Worm (Caenorhabditis elegans) whole organism, L4 larva: ENCODE results near the gene srh-265.

Experiments used
- F10B5.3 ChIP-seq: sonication (generic microtip); optimal IDR thresholded peaks from 2 replicates; lab custom pipeline; 2016; ENCODE audit warnings: mild to moderate bottlenecking, missing genetic modification characterization, missing compliant biosample characterization
- F37D6.2 ChIP-seq: sonication (generic microtip); optimal IDR thresholded peaks from 2 replicates; lab custom pipeline; 2016; ENCODE audit warnings: mild to moderate bottlenecking, missing genetic modification characterization, missing compliant biosample characterization
- T26A8.4 ChIP-seq: fragments of 200-800 bp; sonication (Bioruptor generic); IDR thresholded peaks from 2 replicates; pipeline ENCODE4 v1.3.6; 2022; ENCODE audit warnings: missing genetic modification characterization, missing compliant biosample characterization
- Y105C5A.15 ChIP-seq: fragments of 200-800 bp; sonication (Bioruptor generic); IDR thresholded peaks from 2 replicates; pipeline ENCODE4 v1.3.6; 2022; ENCODE audit warnings: missing genetic modification characterization, missing compliant biosample characterization
- Y48G9A.11 ChIP-seq: fragments of 200-800 bp; sonication (Bioruptor generic); IDR thresholded peaks from 2 replicates; pipeline ENCODE4 v1.3.6; 2022; ENCODE audit warnings: missing genetic modification reagents, missing genetic modification characterization, missing compliant biosample characterization
- ZK337.2 ChIP-seq: fragments of 200-800 bp; sonication (Bioruptor generic); IDR thresholded peaks from 2 replicates; pipeline ENCODE4 v1.3.6; 2022; ENCODE audit warnings: missing genetic modification reagents, missing genetic modification characterization, missing compliant biosample characterization
- aly-2 ChIP-seq: sonication (generic microtip); optimal IDR thresholded peaks from 2 replicates; lab custom pipeline; 2018; ENCODE audit warnings: missing biosample characterization, missing genetic modification characterization
- ama-1 ChIP-seq: fragments of 150-350 bp; optimal IDR thresholded peaks from 2 replicates; lab custom pipeline; 2014; ENCODE audit warnings: inconsistent platforms, mixed read lengths
- arid-1 ChIP-seq: fragments of 200-800 bp; sonication (Bioruptor generic); conservative IDR thresholded peaks from 2 replicates; pipeline ENCODE4 v1.3.6; 2022; ENCODE audit warnings: missing genetic modification reagents, missing genetic modification characterization, missing compliant biosample characterization
- attf-4 ChIP-seq: sonication (generic microtip); optimal IDR thresholded peaks from 3 replicates; lab custom pipeline; 2017; ENCODE audit warnings: missing biosample characterization, missing genetic modification characterization
- ceh-20 ChIP-seq: fragments of 200-800 bp; sonication (Bioruptor generic); IDR thresholded peaks from 2 replicates; pipeline ENCODE4 v1.3.6; 2022; ENCODE audit warnings: missing genetic modification reagents, missing genetic modification characterization, missing compliant biosample characterization
- ceh-28 ChIP-seq: fragments of 150-350 bp; optimal IDR thresholded peaks from 2 replicates; lab custom pipeline; 2014; ENCODE audit warnings: missing biosample characterization, missing genetic modification reagents, missing genetic modification characterization
- ceh-62 ChIP-seq: sonication (generic microtip); optimal IDR thresholded peaks from 2 replicates; lab custom pipeline; 2017; ENCODE audit warnings: missing biosample characterization, missing genetic modification characterization
- ces-1 ChIP-seq: fragments of 150-350 bp; sonication (generic microtip); optimal IDR thresholded peaks from 4 replicates; lab custom pipeline; 2014; ENCODE audit warnings: missing biosample characterization, missing genetic modification reagents, missing genetic modification characterization
- daf-12 ChIP-seq: fragments of 150-350 bp; optimal IDR thresholded peaks from 2 replicates; lab custom pipeline; 2014; ENCODE audit warnings: missing biosample characterization, missing genetic modification reagents, missing genetic modification characterization
- dmd-8 ChIP-seq: fragments of 200-800 bp; sonication (Bioruptor generic); IDR thresholded peaks from 2 replicates; pipeline ENCODE4 v1.3.6; 2022; ENCODE audit warnings: missing genetic modification characterization, missing compliant biosample characterization
- dmd-9 ChIP-seq: fragments of 200-800 bp; sonication (Bioruptor generic); IDR thresholded peaks from 2 replicates; pipeline ENCODE4 v1.3.6; 2022; ENCODE audit warnings: missing genetic modification reagents, missing genetic modification characterization, missing compliant biosample characterization
- duxl-1 ChIP-seq: sonication (generic microtip); optimal IDR thresholded peaks from 2 replicates; lab custom pipeline; 2016; ENCODE audit warnings: mild to moderate bottlenecking, missing genetic modification characterization, moderate library complexity, missing compliant biosample characterization; ENCODE audit not compliant: poor library complexity
- dve-1 ChIP-seq: sonication (generic microtip); optimal IDR thresholded peaks from 2 replicates; lab custom pipeline; 2017; ENCODE audit warnings: antibody characterized with exemption, mild to moderate bottlenecking, missing genetic modification characterization, missing compliant biosample characterization; ENCODE audit not compliant: insufficient read depth
- egl-27 ChIP-seq: sonication (generic microtip); optimal IDR thresholded peaks from 3 replicates; lab custom pipeline; 2017; ENCODE audit warnings: missing biosample characterization, missing genetic modification reagents, missing genetic modification characterization
- fos-1 ChIP-seq: fragments of 150-350 bp; optimal IDR thresholded peaks from 2 replicates; lab custom pipeline; 2014; ENCODE audit warnings: missing biosample characterization, missing genetic modification characterization
- hif-1 ChIP-seq, 2 experiments: sonication (generic microtip); optimal IDR thresholded peaks; 2 replicates each; lab custom pipeline; 2016 to 2017; ENCODE audit warnings: missing compliant biosample characterization in 2 of 2, missing genetic modification characterization in 2 of 2, missing genetic modification reagents in 2 of 2, missing genotype in 2 of 2, mild to moderate bottlenecking in 1 of 2
- hlh-30 ChIP-seq: sonication (generic microtip); optimal IDR thresholded peaks from 2 replicates; lab custom pipeline; 2017; ENCODE audit warnings: antibody characterized with exemption, mild to moderate bottlenecking, missing genetic modification characterization, missing compliant biosample characterization; ENCODE audit not compliant: insufficient read depth
- hmg-1.1 ChIP-seq: fragments of 200-800 bp; sonication (Bioruptor generic); IDR thresholded peaks from 2 replicates; pipeline ENCODE4 v1.3.6; 2022; ENCODE audit warnings: missing genetic modification reagents, missing genetic modification characterization, missing compliant biosample characterization
- lir-3 ChIP-seq: sonication (generic microtip); optimal IDR thresholded peaks from 2 replicates; lab custom pipeline; 2016; ENCODE audit warnings: mild to moderate bottlenecking, missing genetic modification characterization, missing compliant biosample characterization
- madf-9 ChIP-seq: fragments of 200-800 bp; sonication (Bioruptor generic); conservative IDR thresholded peaks from 2 replicates; pipeline ENCODE4 v1.3.6; 2022; ENCODE audit warnings: missing genetic modification reagents, missing genetic modification characterization, missing compliant biosample characterization
- mdt-29 ChIP-seq: fragments of 200-800 bp; sonication (Bioruptor generic); IDR thresholded peaks from 2 replicates; pipeline ENCODE4 v1.3.6; 2022; ENCODE audit warnings: missing genetic modification reagents, missing genetic modification characterization, missing compliant biosample characterization
- mxl-2 ChIP-seq: fragments of 200-800 bp; sonication (Bioruptor generic); conservative IDR thresholded peaks from 2 replicates; pipeline ENCODE4 v1.3.6; 2022; ENCODE audit warnings: missing genetic modification reagents, missing genetic modification characterization, missing compliant biosample characterization
- mxl-3 ChIP-seq: fragments of 200-800 bp; sonication (Bioruptor generic); optimal IDR thresholded peaks from 2 replicates; lab custom pipeline; 2018; ENCODE audit warnings: mild to moderate bottlenecking, missing genetic modification characterization, missing compliant biosample characterization
- nhr-111 ChIP-seq: fragments of 200-800 bp; sonication (Bioruptor generic); optimal IDR thresholded peaks from 2 replicates; lab custom pipeline; 2018; ENCODE audit warnings: mild to moderate bottlenecking, missing genetic modification characterization, missing compliant biosample characterization
- nhr-25 ChIP-seq: sonication (generic microtip); optimal IDR thresholded peaks from 2 replicates; lab custom pipeline; 2017; ENCODE audit warnings: missing genetic modification characterization, mild to moderate bottlenecking, missing compliant biosample characterization, antibody characterized with exemption, moderate library complexity, borderline replicate concordance; ENCODE audit not compliant: insufficient read depth
- nhr-28 ChIP-seq: fragments of 150-350 bp; optimal IDR thresholded peaks from 2 replicates; lab custom pipeline; 2014; ENCODE audit warnings: missing biosample characterization, missing genetic modification characterization
- nhr-41 ChIP-seq: fragments of 200-800 bp; sonication (Bioruptor generic); IDR thresholded peaks from 2 replicates; pipeline ENCODE4 v1.3.6; 2022; ENCODE audit warnings: missing genetic modification reagents, missing genetic modification characterization, missing compliant biosample characterization
- nhr-42 ChIP-seq: fragments of 200-800 bp; sonication (Bioruptor generic); IDR thresholded peaks from 2 replicates; pipeline ENCODE4 v1.3.6; 2022; ENCODE audit warnings: missing genetic modification characterization, missing compliant biosample characterization
- nhr-77 ChIP-seq: fragments of 150-350 bp; optimal IDR thresholded peaks from 2 replicates; lab custom pipeline; 2014; ENCODE audit warnings: missing biosample characterization, missing genetic modification characterization
- pha-4 ChIP-seq, 2 experiments: fragments of 150-350 bp in 1 of 2; fragments of 200-800 bp in 1 of 2; sonication (Bioruptor generic) in 1 of 2; IDR thresholded peaks in 1 of 2; optimal IDR thresholded peaks in 1 of 2; 2 replicates each; pipeline versions ENCODE4 v1.3.6 to Lab custom; 2014 to 2022; ENCODE audit warnings: missing genetic modification characterization in 2 of 2, missing genetic modification reagents in 2 of 2, missing biosample characterization in 1 of 2, missing compliant biosample characterization in 1 of 2
- pqm-1 ChIP-seq: sonication (generic microtip); optimal IDR thresholded peaks from 2 replicates; lab custom pipeline; 2017; ENCODE audit warnings: missing biosample characterization, missing genetic modification characterization
- set-16 ChIP-seq: fragments of 200-800 bp; sonication (Bioruptor generic); IDR thresholded peaks from 2 replicates; pipeline ENCODE4 v1.3.6; 2022; ENCODE audit warnings: missing genetic modification reagents, missing genetic modification characterization, missing compliant biosample characterization
- tag-97 ChIP-seq: fragments of 200-800 bp; sonication (Bioruptor generic); IDR thresholded peaks from 2 replicates; pipeline ENCODE4 v1.3.6; 2022; ENCODE audit warnings: missing genetic modification characterization, missing compliant biosample characterization
- unc-130 ChIP-seq: sonication (generic microtip); optimal IDR thresholded peaks from 2 replicates; lab custom pipeline; 2016; ENCODE audit warnings: missing genetic modification reagents, missing genetic modification characterization, missing compliant biosample characterization
- unc-39 ChIP-seq: sonication (generic microtip); optimal IDR thresholded peaks from 2 replicates; lab custom pipeline; 2017; ENCODE audit warnings: missing biosample characterization, missing genetic modification characterization
- unc-62 ChIP-seq, 3 experiments: fragments of 150-350 bp in 1 of 3; sonication (generic microtip); optimal IDR thresholded peaks in 2 of 3; peaks in 1 of 3; 1 replicate in 1 of 3; 2 replicates in 2 of 3; lab custom pipeline; 2014 to 2017; ENCODE audit warnings: missing biosample characterization in 3 of 3, missing genetic modification characterization in 3 of 3, missing genetic modification reagents in 3 of 3, missing genotype in 1 of 3
- vab-7 ChIP-seq: fragments of 200-800 bp; sonication (Bioruptor generic); IDR thresholded peaks from 2 replicates; pipeline ENCODE4 v1.3.6; 2022; ENCODE audit warnings: missing genetic modification reagents, missing genetic modification characterization, missing compliant biosample characterization
- zip-2 ChIP-seq: fragments of 150-350 bp; optimal IDR thresholded peaks from 2 replicates; lab custom pipeline; 2014; ENCODE audit warnings: missing biosample characterization, missing genetic modification characterization

The srh-265 gene

DNA sequence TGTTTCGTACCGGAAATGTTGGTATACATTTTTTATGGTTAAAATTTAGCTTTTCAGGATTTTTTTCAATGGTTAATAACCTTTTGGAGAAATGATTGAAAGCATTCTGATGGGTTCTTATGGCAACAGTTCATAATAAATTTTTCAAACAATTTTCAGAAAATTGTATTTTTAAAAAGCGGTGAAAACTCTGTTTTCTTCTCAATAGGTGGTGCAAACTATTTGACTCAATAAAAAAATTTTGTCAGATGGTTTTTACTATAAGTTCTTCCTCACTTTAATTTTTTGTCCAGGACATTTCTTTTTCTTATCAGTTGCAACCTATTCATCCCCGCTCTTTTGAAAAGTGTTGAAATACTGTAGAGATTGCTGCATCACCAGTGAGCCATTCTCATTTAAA, 32.8 kb downstream of the srh-265 start, which contains the start of gene T26H5.14:
Gene T26H5.14 (plus strand): TSS at position 301 of the 400 bp plus-strand sequence.
- TF ChIP-seq pha-4 (GFP tag; IDR thresholded peaks at IDR 0.05; lab: Robert Waterston, UW), result no peak
- no peak for TF ChIP-seq pha-4 (tag; optimal IDR thresholded peaks at IDR 0.05; lab: Kevin White, UChicago)
- no peak for TF ChIP-seq unc-39 (tag; lab: Kevin White, UChicago)
- TF ChIP-seq F37D6.2 (tag; lab: Kevin White, UChicago), result no peak
- no peak for TF ChIP-seq unc-130 (GFP tag; lab: Kevin White, UChicago)
- TF ChIP-seq, all 104 proteins: peak for 0

DNA sequence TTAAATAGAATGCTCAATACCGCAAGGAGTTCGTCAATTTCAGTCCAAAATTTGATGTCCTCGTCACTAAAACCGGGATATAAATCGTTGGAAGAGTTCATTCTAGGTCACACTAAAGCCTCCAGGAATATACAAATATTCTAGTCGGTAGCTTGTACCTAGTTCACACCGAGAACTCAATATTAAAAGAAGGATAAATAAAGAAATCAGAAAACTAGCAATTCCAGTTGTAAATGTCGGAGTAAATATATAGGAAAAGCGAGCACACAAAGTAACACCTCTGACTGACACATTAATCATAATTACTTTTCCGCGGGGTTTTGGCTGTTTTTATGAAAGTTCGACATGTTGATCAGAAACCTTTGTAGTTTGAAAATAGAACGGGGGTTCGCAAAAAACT, 35.4 kb downstream of the srh-265 start, which contains the start of gene srw-33:
Gene srw-33 (minus strand): TSS at position 101 of the 400 bp plus-strand sequence.
- TF ChIP-seq hif-1 (tag; optimal IDR thresholded peaks at IDR 0.05; lab: Kevin White, UChicago) (no peak), pqm-1 (tag; lab: Kevin White, UChicago) (no peak), zip-2 (tag; lab: Kevin White, UChicago) (no peak), dve-1 (tag; lab: Kevin White, UChicago) (no peak), madf-9 (no peak), attf-4 (tag; lab: Kevin White, UChicago) (no peak), nhr-77 (tag; lab: Kevin White, UChicago) (no peak), tag-97 (no peak), ZK337.2 (GFP tag; lab: Robert Waterston, UW) (no peak), dmd-8 (GFP tag; lab: Robert Waterston, UW) (no peak), fos-1 (tag; lab: Kevin White, UChicago) (no peak), hmg-1.1 (GFP tag; lab: Robert Waterston, UW) (no peak)
- TF ChIP-seq, all 104 proteins: peak for 0

DNA sequence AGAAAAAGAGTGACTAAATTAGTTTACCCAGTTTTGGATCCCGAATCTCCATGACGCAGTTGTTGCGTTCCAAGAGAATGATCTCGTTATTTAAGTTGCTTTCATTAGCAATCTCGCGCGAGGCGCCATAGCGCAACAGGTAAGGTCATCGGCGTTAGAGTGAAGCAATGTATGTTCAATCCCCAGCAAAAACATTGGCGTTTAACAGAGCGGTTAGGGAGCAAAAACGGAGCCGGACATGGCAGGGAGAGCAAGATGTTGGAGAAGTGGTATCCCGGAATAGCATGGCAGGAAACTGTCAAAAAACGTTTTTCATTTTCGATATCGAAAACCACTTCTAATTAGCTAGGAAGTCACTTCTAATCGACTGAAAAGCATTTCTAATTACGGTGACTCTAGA, 38.3 kb downstream of the srh-265 start:
- TF ChIP-seq daf-12 (tag; lab: Kevin White, UChicago), result no peak
- TF ChIP-seq egl-27 (tag; lab: Kevin White, UChicago), result no peak
- TF ChIP-seq ces-1 (GFP tag; lab: Kevin White, UChicago), result no peak
- peak; percentile 82; the same call in 1 of the 2 replicates for TF ChIP-seq Y105C5A.15 (GFP tag; lab: Robert Waterston, UW)
- 0 out of 2 replicates have a peak, but pooled peaks have one; percentile 34 for TF ChIP-seq Y48G9A.11 (GFP tag; lab: Robert Waterston, UW)
- TF ChIP-seq nhr-111 (GFP tag; lab: Kevin White, UChicago), result peak; percentile 39
- TF ChIP-seq ceh-20, result no peak
- no peak for TF ChIP-seq nhr-25 (tag; lab: Kevin White, UChicago)
- TF ChIP-seq dve-1 (tag; lab: Kevin White, UChicago), result no peak
- no peak for TF ChIP-seq T26A8.4 (GFP tag; lab: Robert Waterston, UW)
- no peak for TF ChIP-seq ceh-62 (tag; lab: Kevin White, UChicago)
- no peak for TF ChIP-seq hlh-30
- TF ChIP-seq nhr-77 (tag; lab: Kevin White, UChicago), result no peak
- no peak for TF ChIP-seq zip-2 (tag; lab: Kevin White, UChicago)
- TF ChIP-seq arid-1 (GFP tag; lab: Robert Waterston, UW), result peak; percentile 75; the same call in 1 of the 2 replicates
- TF ChIP-seq vab-7 (GFP tag; lab: Robert Waterston, UW), result 0 out of 2 replicates have a peak, but pooled peaks have one; percentile 49
- no peak for TF ChIP-seq unc-130 (GFP tag; lab: Kevin White, UChicago)
- TF ChIP-seq aly-2, result no peak
- no peak for TF ChIP-seq ama-1
- no peak for TF ChIP-seq dmd-9 (GFP tag; lab: Robert Waterston, UW)
- no peak for TF ChIP-seq duxl-1 (tag; lab: Kevin White, UChicago)
- TF ChIP-seq F37D6.2 (tag; lab: Kevin White, UChicago), result no peak
- TF ChIP-seq mxl-3, result no peak
- no peak for TF ChIP-seq lir-3 (tag; lab: Kevin White, UChicago)
- peak; percentile 26; the same call in 1 of the 2 replicates for TF ChIP-seq mdt-29 (GFP tag; lab: Robert Waterston, UW)
- no peak for TF ChIP-seq set-16 (GFP tag; lab: Robert Waterston, UW)
- TF ChIP-seq nhr-42 (GFP tag; lab: Robert Waterston, UW), result 0 out of 2 replicates have a peak, but pooled peaks have one; percentile 26
- TF ChIP-seq attf-4 (tag; lab: Kevin White, UChicago), result no peak
- no peak for TF ChIP-seq unc-62 (GFP tag; optimal IDR thresholded peaks at IDR 0.05 in 1 of 2; lab: Kevin White, UChicago)
- TF ChIP-seq unc-62 (tag; optimal IDR thresholded peaks at IDR 0.05; lab: Kevin White, UChicago), result no peak
- TF ChIP-seq ceh-28 (tag; lab: Kevin White, UChicago), result no peak
- no peak for TF ChIP-seq nhr-28
- peak; percentile 87 for TF ChIP-seq dmd-8 (GFP tag; lab: Robert Waterston, UW)
- no peak for TF ChIP-seq F10B5.3 (tag; lab: Kevin White, UChicago)
- TF ChIP-seq ZK337.2 (GFP tag; lab: Robert Waterston, UW), result no peak
- no peak for TF ChIP-seq mxl-2 (GFP tag; lab: Robert Waterston, UW)
- no peak for TF ChIP-seq nhr-41 (GFP tag; lab: Robert Waterston, UW)
